Worm (Caenorhabditis elegans) whole organism, mixed stage, embryonic: ENCODE data around the gene gly-1.

ENCODE experiments used
- M03D4.4 ChIP-seq: sonication (generic microtip); optimal IDR thresholded peaks from 2 replicates; lab custom pipeline; 2017; ENCODE audit warnings: mild to moderate bottlenecking, missing genetic modification characterization, missing compliant biosample characterization
- blmp-1 ChIP-seq: fragments of 150-350 bp; optimal IDR thresholded peaks from 2 replicates; lab custom pipeline; 2014; ENCODE audit warnings: missing biosample characterization, missing genetic modification characterization
- ceh-39 ChIP-seq: fragments of 150-350 bp; optimal IDR thresholded peaks from 2 replicates; lab custom pipeline; 2014; ENCODE audit warnings: missing biosample characterization, missing genetic modification characterization
- ceh-43 ChIP-seq: fragments of 200-800 bp; sonication (Bioruptor generic); optimal IDR thresholded peaks from 2 replicates; lab custom pipeline; 2018; ENCODE audit warnings: mild to moderate bottlenecking, missing genetic modification characterization, moderate library complexity, missing compliant biosample characterization
- ceh-83 ChIP-seq: fragments of 200-800 bp; sonication (Bioruptor generic); optimal IDR thresholded peaks from 2 replicates; lab custom pipeline; 2018; ENCODE audit warnings: mild to moderate bottlenecking, missing genetic modification characterization, missing compliant biosample characterization
- ces-1 ChIP-seq: fragments of 150-350 bp; optimal IDR thresholded peaks from 2 replicates; lab custom pipeline; 2014; ENCODE audit warnings: missing biosample characterization, missing genetic modification reagents, missing genetic modification characterization
- cnd-1 ChIP-seq: fragments of 200-800 bp; sonication (Bioruptor generic); optimal IDR thresholded peaks from 2 replicates; lab custom pipeline; 2018; ENCODE audit warnings: mild to moderate bottlenecking, missing genetic modification characterization, missing compliant biosample characterization
- drap-1 ChIP-seq: fragments of 200-800 bp; sonication (Bioruptor generic); optimal IDR thresholded peaks from 3 replicates; lab custom pipeline; 2018; ENCODE audit warnings: mild to moderate bottlenecking, missing genetic modification characterization, missing compliant biosample characterization
- elt-1 ChIP-seq: sonication (generic microtip); optimal IDR thresholded peaks from 2 replicates; lab custom pipeline; 2017; ENCODE audit warnings: missing genetic modification characterization, mild to moderate bottlenecking, missing compliant biosample characterization, antibody characterized with exemption, moderate library complexity, borderline replicate concordance; ENCODE audit not compliant: insufficient read depth
- elt-3 ChIP-seq: fragments of 150-350 bp; optimal IDR thresholded peaks from 2 replicates; lab custom pipeline; 2014; ENCODE audit warnings: missing biosample characterization, missing genetic modification characterization
- flh-1 ChIP-seq: fragments of 200-800 bp; sonication (Bioruptor generic); optimal IDR thresholded peaks from 2 replicates; lab custom pipeline; 2018; ENCODE audit warnings: mild to moderate bottlenecking, missing genetic modification characterization, moderate library complexity, missing compliant biosample characterization
- ham-2 ChIP-seq: fragments of 200-800 bp; sonication (Bioruptor generic); optimal IDR thresholded peaks from 2 replicates; lab custom pipeline; 2018; ENCODE audit warnings: mild to moderate bottlenecking, missing genetic modification characterization, missing compliant biosample characterization
- hlh-1 ChIP-seq: fragments of 150-350 bp; optimal IDR thresholded peaks from 2 replicates; lab custom pipeline; 2014; ENCODE audit warnings: missing biosample characterization, missing genetic modification reagents, missing genetic modification characterization
- lin-13 ChIP-seq: fragments of 150-350 bp; optimal IDR thresholded peaks from 2 replicates; lab custom pipeline; 2014; ENCODE audit warnings: missing biosample characterization, missing genetic modification characterization
- lsy-2 ChIP-seq: fragments of 150-350 bp; optimal IDR thresholded peaks from 2 replicates; lab custom pipeline; 2014; ENCODE audit warnings: missing biosample characterization, missing genetic modification characterization
- mab-5 ChIP-seq: fragments of 150-350 bp; optimal IDR thresholded peaks from 2 replicates; lab custom pipeline; 2014; ENCODE audit warnings: missing biosample characterization, missing genetic modification characterization
- mep-1 ChIP-seq: fragments of 150-350 bp; optimal IDR thresholded peaks from 2 replicates; lab custom pipeline; 2017; ENCODE audit warnings: missing biosample characterization, missing genetic modification reagents, missing genetic modification characterization, inconsistent platforms
- mls-2 ChIP-seq: sonication (generic microtip); optimal IDR thresholded peaks from 2 replicates; lab custom pipeline; 2016; ENCODE audit warnings: mild to moderate bottlenecking, missing genetic modification characterization, moderate library complexity, missing compliant biosample characterization
- nhr-12 ChIP-seq: fragments of 150-350 bp; optimal IDR thresholded peaks from 2 replicates; lab custom pipeline; 2014; ENCODE audit warnings: missing biosample characterization, missing genetic modification characterization
- nhr-2 ChIP-seq: fragments of 150-350 bp; optimal IDR thresholded peaks from 2 replicates; lab custom pipeline; 2014; ENCODE audit warnings: missing biosample characterization, missing genetic modification characterization
- nhr-28 ChIP-seq: fragments of 150-350 bp; optimal IDR thresholded peaks from 2 replicates; lab custom pipeline; 2014; ENCODE audit warnings: missing biosample characterization, missing genetic modification characterization
- nhr-76 ChIP-seq: sonication (generic microtip); optimal IDR thresholded peaks from 2 replicates; lab custom pipeline; 2017; ENCODE audit warnings: missing biosample characterization, missing genetic modification characterization
- pha-4 ChIP-seq: fragments of 150-350 bp; optimal IDR thresholded peaks from 2 replicates; lab custom pipeline; 2018; ENCODE audit warnings: missing biosample characterization, missing genetic modification reagents, missing genetic modification characterization
- sem-2 ChIP-seq: fragments of 200-800 bp; sonication (Bioruptor generic); optimal IDR thresholded peaks from 2 replicates; lab custom pipeline; 2018; ENCODE audit warnings: mild to moderate bottlenecking, missing genetic modification characterization, missing compliant biosample characterization
- snpc-4 ChIP-seq: fragments of 150-350 bp; optimal IDR thresholded peaks from 2 replicates; lab custom pipeline; 2014; ENCODE audit warnings: missing biosample characterization, missing genetic modification characterization
- sptf-1 ChIP-seq: sonication (generic microtip); optimal IDR thresholded peaks from 2 replicates; lab custom pipeline; 2017; ENCODE audit warnings: mild to moderate bottlenecking, missing genetic modification characterization, moderate library complexity, missing compliant biosample characterization
- tbx-8 ChIP-seq: fragments of 200-800 bp; sonication (Bioruptor generic); optimal IDR thresholded peaks from 2 replicates; lab custom pipeline; 2018; ENCODE audit warnings: mild to moderate bottlenecking, missing genetic modification characterization, moderate library complexity, missing compliant biosample characterization
- unc-120 ChIP-seq: sonication (generic microtip); optimal IDR thresholded peaks from 2 replicates; lab custom pipeline; 2017; ENCODE audit warnings: missing genetic modification characterization, missing compliant biosample characterization; ENCODE audit not compliant: poor library complexity, severe bottlenecking
- unc-39 ChIP-seq: fragments of 150-350 bp; optimal IDR thresholded peaks from 2 replicates; lab custom pipeline; 2014; ENCODE audit warnings: missing biosample characterization, missing genetic modification characterization
- unc-62 ChIP-seq: fragments of 150-350 bp; optimal IDR thresholded peaks from 2 replicates; lab custom pipeline; 2014; ENCODE audit warnings: missing biosample characterization, missing genetic modification reagents, missing genetic modification characterization
- zip-8 ChIP-seq: fragments of 150-350 bp; optimal IDR thresholded peaks from 2 replicates; lab custom pipeline; 2014; ENCODE audit warnings: missing biosample characterization, missing genetic modification characterization
- ztf-11 ChIP-seq: fragments of 150-350 bp; optimal IDR thresholded peaks from 2 replicates; lab custom pipeline; 2014; ENCODE audit warnings: missing biosample characterization, missing genetic modification characterization

The gly-1 gene

ce11 chrII:10894996-10895395, 7.0 kb downstream of the gly-1 start, which contains the start of gene sra-10:
sra-10 (minus strand) TSS chrII:10895096.
- TF ChIP-seq ceh-39 (no peak), blmp-1 (tag; lab: Kevin White, UChicago) (no peak), mls-2 (tag; lab: Kevin White, UChicago) (no peak), ham-2 (GFP tag; lab: Kevin White, UChicago) (no peak), ceh-43 (no peak), mep-1 (tag; lab: Kevin White, UChicago) (no peak), sptf-1 (no peak), lin-13 (no peak), unc-39 (tag; lab: Kevin White, UChicago) (no peak), nhr-12 (tag; lab: Kevin White, UChicago) (no peak), zip-8 (tag; lab: Kevin White, UChicago) (no peak), mab-5 (tag; lab: Kevin White, UChicago) (no peak), sem-2 (GFP tag; lab: Kevin White, UChicago) (no peak), ztf-11 (tag; lab: Kevin White, UChicago) (no peak), cnd-1 (no peak)

- no peak for TF ChIP-seq tbx-8 (GFP tag; lab: Kevin White, UChicago)
- no peak for TF ChIP-seq unc-62 (GFP tag; lab: Kevin White, UChicago)
- TF ChIP-seq mls-2 (tag; lab: Kevin White, UChicago): no peak
- TF ChIP-seq drap-1 (GFP tag; lab: Kevin White, UChicago): no peak
- no peak for TF ChIP-seq snpc-4 (tag; lab: Kevin White, UChicago)
These were observed 13.0 kb downstream of the gly-1 start, which contains the start of gene ptr-8 for ce11 chrII:10888979-10889378. ptr-8 (plus strand) TSS chrII:10889279.

- TF ChIP-seq mls-2 (tag; lab: Kevin White, UChicago) (no peak), M03D4.4 (tag; lab: Kevin White, UChicago) (no peak), elt-3 (tag; lab: Kevin White, UChicago) (no peak), unc-62 (GFP tag; lab: Kevin White, UChicago) (no peak), drap-1 (GFP tag; lab: Kevin White, UChicago) (no peak), lin-13 (no peak), cnd-1 (no peak), hlh-1 (tag; lab: Kevin White, UChicago) (no peak), mep-1 (tag; lab: Kevin White, UChicago) (no peak), nhr-28 (tag; lab: Kevin White, UChicago) (no peak), blmp-1 (tag; lab: Kevin White, UChicago) (no peak), elt-1 (no peak), ces-1 (GFP tag; lab: Kevin White, UChicago) (no peak), nhr-12 (tag; lab: Kevin White, UChicago) (no peak), nhr-2 (tag; lab: Kevin White, UChicago) (no peak), flh-1 (GFP tag; lab: Kevin White, UChicago) (no peak), ceh-83 (GFP tag; lab: Kevin White, UChicago) (no peak), zip-8 (tag; lab: Kevin White, UChicago) (no peak), snpc-4 (tag; lab: Kevin White, UChicago) (no peak)
These were observed 14.9 kb downstream of the gly-1 start for ce11 chrII:10887097-10887496.

- TF ChIP-seq ceh-43 (no peak), pha-4 (tag; lab: Kevin White, UChicago) (no peak), blmp-1 (tag; lab: Kevin White, UChicago) (no peak)
These were observed 16.0 kb downstream of the gly-1 start, which contains the start of gene F44F4.3 for ce11 chrII:10885868-10886514. F44F4.3 (minus strand) TSS chrII:10885918.

- TF ChIP-seq flh-1 (GFP tag; lab: Kevin White, UChicago) (no peak), ztf-11 (tag; lab: Kevin White, UChicago) (no peak), cnd-1 (no peak), hlh-1 (tag; lab: Kevin White, UChicago) (no peak), nhr-12 (tag; lab: Kevin White, UChicago) (no peak), lsy-2 (tag; lab: Kevin White, UChicago) (no peak), unc-120 (tag; lab: Kevin White, UChicago) (no peak), tbx-8 (GFP tag; lab: Kevin White, UChicago) (no peak), ceh-83 (GFP tag; lab: Kevin White, UChicago) (no peak), nhr-76 (tag; lab: Kevin White, UChicago) (no peak)
These were observed 16.8 kb downstream of the gly-1 start for ce11 chrII:10885250-10885649.
